Fruit fly (Drosophila melanogaster) whole organism, embryonic: ENCODE measurements around the gene Tcs3.

Source experiments
- Antp ChIP-seq: fragments of 200-800 bp; sonication (Bioruptor generic); optimal IDR thresholded peaks from 3 replicates; lab custom pipeline; 2016; ENCODE audit warnings: missing biosample characterization, missing genetic modification characterization
- Asciz ChIP-seq: fragments of 200-800 bp; sonication (Bioruptor generic); optimal IDR thresholded peaks from 2 replicates; lab custom pipeline; 2017; ENCODE audit warnings: missing biosample characterization, mild to moderate bottlenecking, missing genetic modification characterization, missing genetic modification reagents
- Bgb ChIP-seq: fragments of 200-800 bp; sonication (Bioruptor generic); IDR thresholded peaks from 2 replicates; pipeline ENCODE4 v1.3.6; 2022; ENCODE audit warnings: missing biosample characterization, missing genetic modification characterization; ENCODE audit not compliant: partially characterized antibody
- CG10267 ChIP-seq: fragments of 200-800 bp; sonication (Bioruptor generic); optimal IDR thresholded peaks from 2 replicates; lab custom pipeline; 2018; ENCODE audit warnings: missing biosample characterization, mild to moderate bottlenecking, missing genetic modification characterization, moderate library complexity
- CG10979 ChIP-seq: fragments of 200-800 bp; sonication (Bioruptor generic); optimal IDR thresholded peaks from 2 replicates; lab custom pipeline; 2018; ENCODE audit warnings: missing biosample characterization, mild to moderate bottlenecking, missing genetic modification characterization, moderate library complexity
- CG13775 ChIP-seq: fragments of 200-800 bp; sonication (Bioruptor generic); optimal IDR thresholded peaks from 3 replicates; lab custom pipeline; 2017; ENCODE audit warnings: missing biosample characterization, mild to moderate bottlenecking, missing genetic modification characterization
- CG17361 ChIP-seq: fragments of 200-800 bp; sonication (Bioruptor generic); IDR thresholded peaks from 3 replicates; pipeline ENCODE4 v1.3.6; 2022; ENCODE audit warnings: missing biosample characterization, missing genetic modification characterization
- CG1792 ChIP-seq: fragments of 200-800 bp; sonication (Bioruptor generic); optimal IDR thresholded peaks from 2 replicates; lab custom pipeline; 2016; ENCODE audit warnings: missing biosample characterization, missing genetic modification characterization
- CG2116 ChIP-seq: fragments of 200-800 bp; sonication (Bioruptor generic); optimal IDR thresholded peaks from 3 replicates; lab custom pipeline; 2018; ENCODE audit warnings: missing biosample characterization, mild to moderate bottlenecking, missing genetic modification characterization
- CG2889 ChIP-seq: fragments of 200-800 bp; sonication (Bioruptor generic); IDR thresholded peaks from 3 replicates; pipeline ENCODE4 v1.3.6; 2022; ENCODE audit warnings: missing biosample characterization, missing genetic modification characterization
- CG30020 ChIP-seq: fragments of 200-800 bp; optimal IDR thresholded peaks from 2 replicates; lab custom pipeline; 2019; ENCODE audit warnings: missing biosample characterization, mild to moderate bottlenecking, missing genetic modification characterization, moderate library complexity
- CG33557 ChIP-seq: fragments of 200-800 bp; sonication (Bioruptor generic); optimal IDR thresholded peaks from 2 replicates; lab custom pipeline; 2019; ENCODE audit warnings: missing biosample characterization, mild to moderate bottlenecking, missing genetic modification characterization, moderate library complexity
- CG3838 ChIP-seq: fragments of 200-800 bp; sonication (Bioruptor generic); optimal IDR thresholded peaks from 3 replicates; lab custom pipeline; 2016; ENCODE audit warnings: missing biosample characterization, missing genetic modification characterization
- CG3995 ChIP-seq: fragments of 200-800 bp; sonication (Bioruptor generic); optimal IDR thresholded peaks from 3 replicates; lab custom pipeline; 2016; ENCODE audit warnings: missing biosample characterization, missing genetic modification characterization
- CG4424 ChIP-seq: fragments of 200-800 bp; sonication (Bioruptor generic); optimal IDR thresholded peaks from 3 replicates; lab custom pipeline; 2016; ENCODE audit warnings: missing biosample characterization, missing genetic modification characterization
- CG6254 ChIP-seq: fragments of 200-800 bp; sonication (Bioruptor generic); optimal IDR thresholded peaks from 3 replicates; lab custom pipeline; 2017; ENCODE audit warnings: mild to moderate bottlenecking, missing biosample characterization, missing genetic modification reagents, missing genetic modification characterization
- CG7786 ChIP-seq: fragments of 200-800 bp; sonication (Bioruptor generic); optimal IDR thresholded peaks from 2 replicates; lab custom pipeline; 2016; ENCODE audit warnings: missing biosample characterization, missing genetic modification characterization
- CG7839 ChIP-seq: fragments of 200-800 bp; sonication (Bioruptor generic); optimal IDR thresholded peaks from 3 replicates; lab custom pipeline; 2018; ENCODE audit warnings: missing biosample characterization, mild to moderate bottlenecking, missing genetic modification characterization, moderate library complexity
- CG7928 ChIP-seq: fragments of 200-800 bp; sonication (Bioruptor generic); optimal IDR thresholded peaks from 2 replicates; lab custom pipeline; 2017; ENCODE audit warnings: missing biosample characterization, mild to moderate bottlenecking, missing genetic modification characterization
- CG8281 ChIP-seq: fragments of 200-800 bp; sonication (Bioruptor generic); optimal IDR thresholded peaks from 2 replicates; lab custom pipeline; 2018; ENCODE audit warnings: missing biosample characterization, mild to moderate bottlenecking, missing genetic modification characterization, moderate library complexity
- CrebB ChIP-seq: fragments of 200-800 bp; sonication (Bioruptor generic); optimal IDR thresholded peaks from 3 replicates; lab custom pipeline; 2018; ENCODE audit warnings: missing biosample characterization, mild to moderate bottlenecking, missing genetic modification characterization
- Fer1 ChIP-seq: fragments of 200-800 bp; sonication (Bioruptor generic); optimal IDR thresholded peaks from 2 replicates; lab custom pipeline; 2017; ENCODE audit warnings: missing biosample characterization, mild to moderate bottlenecking, missing genetic modification characterization
- Gug ChIP-seq: fragments of 200-800 bp; sonication (Bioruptor generic); IDR thresholded peaks from 4 replicates; pipeline ENCODE4 v1.3.6; 2022; ENCODE audit warnings: missing biosample characterization, missing genetic modification characterization
- H15 ChIP-seq: fragments of 200-800 bp; sonication (Bioruptor generic); IDR thresholded peaks from 3 replicates; pipeline ENCODE4 v1.3.6; 2022; ENCODE audit warnings: missing biosample characterization, missing genetic modification characterization
- HLH54F ChIP-seq: fragments of 200-800 bp; sonication (Bioruptor generic); optimal IDR thresholded peaks from 3 replicates; lab custom pipeline; 2016; ENCODE audit warnings: missing biosample characterization, missing genetic modification characterization
- HmgD ChIP-seq: fragments of 200-800 bp; sonication (Bioruptor generic); optimal IDR thresholded peaks from 3 replicates; lab custom pipeline; 2016; ENCODE audit warnings: missing biosample characterization, missing genetic modification characterization
- Kr ChIP-seq: fragments of 200-800 bp; sonication (Bioruptor generic); optimal IDR thresholded peaks from 2 replicates; lab custom pipeline; 2017; ENCODE audit warnings: missing biosample characterization, mild to moderate bottlenecking, missing genetic modification characterization
- Lhr ChIP-seq: fragments of 200-800 bp; sonication (Bioruptor generic); optimal IDR thresholded peaks from 3 replicates; lab custom pipeline; 2017; ENCODE audit warnings: mild to moderate bottlenecking, missing biosample characterization, missing genetic modification reagents, missing genetic modification characterization
- MESR4 ChIP-seq: fragments of 200-800 bp; sonication (Bioruptor generic); optimal IDR thresholded peaks from 2 replicates; lab custom pipeline; 2018; ENCODE audit warnings: missing biosample characterization, mild to moderate bottlenecking, missing genetic modification characterization, moderate library complexity
- Max ChIP-seq: fragments of 200-800 bp; sonication (Bioruptor generic); optimal IDR thresholded peaks from 2 replicates; lab custom pipeline; 2016; ENCODE audit warnings: missing biosample characterization, mild to moderate bottlenecking, missing genetic modification characterization
- PHDP ChIP-seq: fragments of 200-800 bp; sonication (Bioruptor generic); optimal IDR thresholded peaks from 3 replicates; lab custom pipeline; 2018; ENCODE audit warnings: missing biosample characterization, mild to moderate bottlenecking, missing genetic modification characterization, moderate library complexity
- Rx ChIP-seq: fragments of 200-800 bp; sonication (Bioruptor generic); IDR thresholded peaks from 2 replicates; pipeline ENCODE4 v1.3.6; 2022; ENCODE audit warnings: missing biosample characterization, missing genetic modification characterization
- Side ChIP-seq: fragments of 200-800 bp; sonication (Bioruptor generic); optimal IDR thresholded peaks from 2 replicates; lab custom pipeline; 2016; ENCODE audit warnings: missing biosample characterization, missing genetic modification characterization
- Sin3A ChIP-seq: fragments of >200 bp; optimal IDR thresholded peaks from 2 replicates; lab custom pipeline; 2018
- crc ChIP-seq: fragments of 200-800 bp; sonication (Bioruptor generic); optimal IDR thresholded peaks from 2 replicates; lab custom pipeline; 2016; ENCODE audit warnings: missing biosample characterization, missing genetic modification characterization
- dmrt11E ChIP-seq: fragments of 200-800 bp; sonication (Bioruptor generic); optimal IDR thresholded peaks from 3 replicates; lab custom pipeline; 2018; ENCODE audit warnings: missing biosample characterization, mild to moderate bottlenecking, missing genetic modification characterization, moderate library complexity
- dmrt99B ChIP-seq: fragments of 200-800 bp; sonication (Bioruptor generic); optimal IDR thresholded peaks from 2 replicates; lab custom pipeline; 2018; ENCODE audit warnings: missing biosample characterization, mild to moderate bottlenecking, missing genetic modification characterization, moderate library complexity
- en ChIP-seq: fragments of 200-800 bp; sonication (Bioruptor generic); optimal IDR thresholded peaks from 2 replicates; lab custom pipeline; 2016; ENCODE audit warnings: missing biosample characterization, missing genetic modification characterization
- eve ChIP-seq, 2 experiments: fragments of >200 bp; optimal IDR thresholded peaks; 2 replicates each; lab custom pipeline; 2017; ENCODE audit warnings: missing biosample characterization in 2 of 2, missing genetic modification characterization in 2 of 2
- lov ChIP-seq, 2 experiments: fragments of 200-800 bp in 1 of 2; fragments of >200 bp in 1 of 2; sonication (Bioruptor generic) in 1 of 2; IDR thresholded peaks in 1 of 2; optimal IDR thresholded peaks in 1 of 2; 2 replicates in 1 of 2; 3 replicates in 1 of 2; pipeline versions ENCODE4 v1.3.6 to Lab custom; 2017 to 2022; ENCODE audit warnings: missing biosample characterization in 1 of 2, missing genetic modification characterization in 1 of 2
- nom ChIP-seq: fragments of 200-800 bp; sonication (Bioruptor generic); optimal IDR thresholded peaks from 2 replicates; lab custom pipeline; 2017; ENCODE audit warnings: missing biosample characterization, missing genetic modification characterization, mild to moderate bottlenecking, moderate library complexity, missing genetic modification reagents
- pum ChIP-seq: fragments of 200-800 bp; sonication (Bioruptor generic); optimal IDR thresholded peaks from 2 replicates; lab custom pipeline; 2016; ENCODE audit warnings: missing biosample characterization, missing genetic modification characterization
- row ChIP-seq: fragments of 200-800 bp; sonication (Bioruptor generic); IDR thresholded peaks from 3 replicates; pipeline ENCODE4 v1.3.6; 2022; ENCODE audit warnings: missing biosample characterization, missing genetic modification characterization
- slbo ChIP-seq: fragments of 200-800 bp; sonication (Bioruptor generic); IDR thresholded peaks from 2 replicates; pipeline ENCODE4 v1.3.6; 2022; ENCODE audit warnings: missing biosample characterization, missing genetic modification characterization
- sug ChIP-seq: fragments of 200-800 bp; optimal IDR thresholded peaks from 2 replicates; lab custom pipeline; 2019; ENCODE audit warnings: missing biosample characterization, mild to moderate bottlenecking, missing genetic modification characterization, moderate library complexity
- tin ChIP-seq: fragments of 200-800 bp; sonication (Bioruptor generic); optimal IDR thresholded peaks from 3 replicates; lab custom pipeline; 2016; ENCODE audit warnings: missing biosample characterization, missing genetic modification characterization
- tna ChIP-seq: fragments of 200-800 bp; sonication (Bioruptor generic); IDR thresholded peaks from 2 replicates; pipeline ENCODE4 v1.3.6; 2022; ENCODE audit warnings: missing biosample characterization, missing genetic modification characterization; ENCODE audit not compliant: partially characterized antibody
- unpg ChIP-seq: fragments of 200-800 bp; sonication (Bioruptor generic); optimal IDR thresholded peaks from 3 replicates; lab custom pipeline; 2018; ENCODE audit warnings: missing biosample characterization, mild to moderate bottlenecking, missing genetic modification characterization, moderate library complexity
- vnd ChIP-seq: fragments of 200-800 bp; sonication (Bioruptor generic); IDR thresholded peaks from 3 replicates; pipeline ENCODE4 v1.3.6; 2022; ENCODE audit warnings: missing biosample characterization, missing genetic modification characterization; ENCODE audit not compliant: partially characterized antibody
- vvl ChIP-seq: fragments of 200-800 bp; sonication (Bioruptor generic); IDR thresholded peaks from 2 replicates; pipeline ENCODE4 v1.3.6; 2022; ENCODE audit warnings: missing biosample characterization, missing genetic modification characterization

Gene Tcs3

dm6 chr3L:16385252-16385879, 33.6 kb downstream of the Tcs3 start (continued):
- TF ChIP-seq CG7928 (GFP tag; lab: Kevin White, UChicago), result no peak
- TF ChIP-seq Max, result no peak
- no peak for TF ChIP-seq CG13775 (GFP tag; lab: Kevin White, UChicago)
- TF ChIP-seq CG2116, result no peak
- no peak for TF ChIP-seq Fer1 (GFP tag; lab: Kevin White, UChicago)
- TF ChIP-seq nom (GFP tag; lab: Kevin White, UChicago), result peak; percentile 74
- no peak for TF ChIP-seq H15
- no peak for TF ChIP-seq HmgD (GFP tag; lab: Kevin White, UChicago)
- no peak for TF ChIP-seq Asciz
- no peak for TF ChIP-seq CG3995 (GFP tag; lab: Kevin White, UChicago)
- peak; percentile 16 for TF ChIP-seq CrebB
- TF ChIP-seq CG1792 (GFP tag; lab: Kevin White, UChicago), result no peak
- no peak for TF ChIP-seq CG3838 (GFP tag; lab: Kevin White, UChicago)
- peak; percentile 48; the same call in 1 of the 2 replicates for TF ChIP-seq Bgb (GFP tag; lab: Robert Waterston, UW)
- no peak for TF ChIP-seq CG30020 (tag; lab: Kevin White, UChicago)
- no peak for TF ChIP-seq vnd (GFP tag; lab: Robert Waterston, UW)
- peak; percentile 5 for TF ChIP-seq CG6254
- TF ChIP-seq CG7786, result no peak
- TF ChIP-seq slbo (GFP tag; lab: Robert Waterston, UW), result no peak
- TF ChIP-seq Kr (GFP tag; lab: Kevin White, UChicago), result no peak
- no peak for TF ChIP-seq CG33557
- no peak for TF ChIP-seq crc (GFP tag; lab: Kevin White, UChicago)
- TF ChIP-seq CG10267, result no peak
- TF ChIP-seq eve (GFP tag; optimal IDR thresholded peaks at IDR 0.05; lab: Kevin White, UChicago), result no peak
- TF ChIP-seq Sin3A (lab: Kevin White, UChicago), result peak; percentile 3
- TF ChIP-seq CG2889 (GFP tag; lab: Robert Waterston, UW), result no peak
- TF ChIP-seq Side (GFP tag; lab: Kevin White, UChicago), result no peak
- TF ChIP-seq pum, result no peak
- TF ChIP-seq CG8281 (tag; lab: Kevin White, UChicago), result no peak
- TF ChIP-seq Rx, result no peak
- TF ChIP-seq vvl, result no peak
- TF ChIP-seq PHDP (tag; lab: Kevin White, UChicago), result no peak
- TF ChIP-seq MESR4 (GFP tag; lab: Kevin White, UChicago), result peak; percentile 63
- no peak for TF ChIP-seq Antp (GFP tag; lab: Kevin White, UChicago)
- no peak for TF ChIP-seq lov (optimal IDR thresholded peaks at IDR 0.05; lab: Kevin White, UChicago)
- 0 out of 3 replicates have a peak, but pooled peaks have one; percentile 52 for TF ChIP-seq lov (GFP tag; IDR thresholded peaks at IDR 0.05; lab: Robert Waterston, UW)
- TF ChIP-seq tin (GFP tag; lab: Kevin White, UChicago), result no peak
- TF ChIP-seq dmrt99B (tag; lab: Kevin White, UChicago), result no peak
- TF ChIP-seq Gug (GFP tag; lab: Robert Waterston, UW), result no peak
- TF ChIP-seq sug (tag; lab: Kevin White, UChicago), result peak; percentile 67
- no peak for TF ChIP-seq en (GFP tag; lab: Kevin White, UChicago)
- TF ChIP-seq row (GFP tag; lab: Robert Waterston, UW), result no peak
- no peak for TF ChIP-seq Lhr (GFP tag; lab: Kevin White, UChicago)
- no peak for TF ChIP-seq tna (GFP tag; lab: Robert Waterston, UW)
- TF ChIP-seq unpg (GFP tag; lab: Kevin White, UChicago), result no peak
- no peak for TF ChIP-seq CG7839 (tag; lab: Kevin White, UChicago)
- TF ChIP-seq CG17361, result no peak
- TF ChIP-seq CG4424, result no peak
- TF ChIP-seq CG10979, result no peak
- no peak for TF ChIP-seq HLH54F (GFP tag; lab: Kevin White, UChicago)
- no peak for TF ChIP-seq dmrt11E
